Worm (Caenorhabditis elegans): ENCODE measurements around the gene fbxb-11.

Gene fbxb-11

DNA sequence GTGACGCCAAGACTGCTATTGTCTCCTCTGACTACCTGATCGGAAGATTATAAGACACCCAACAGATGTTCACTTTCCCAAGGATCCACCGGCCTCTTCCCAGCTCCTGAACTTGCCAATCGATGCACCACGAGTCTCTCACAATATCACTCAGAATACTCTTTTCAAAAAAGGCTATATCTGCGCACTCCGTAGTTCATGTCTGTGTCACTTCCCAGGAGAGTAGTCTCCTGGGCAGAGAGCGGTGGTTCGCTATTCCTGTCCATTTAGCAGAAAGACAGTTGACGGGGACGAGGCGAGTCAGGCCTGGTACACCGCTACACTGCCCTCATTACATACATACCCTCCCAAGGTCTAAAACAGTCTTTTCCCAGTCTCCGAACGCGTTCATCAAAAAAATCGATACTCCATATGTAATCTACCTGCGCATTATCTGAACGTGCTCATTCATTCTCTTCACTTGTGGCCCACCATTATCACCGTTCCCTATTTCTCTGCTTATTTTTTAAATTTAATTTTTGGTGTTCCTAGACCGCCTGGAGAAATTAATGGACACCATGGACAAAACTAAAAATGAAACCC lies 9.6 kb upstream of the fbxb-11 start, which contains the start of gene btb-6:
Gene btb-6, plus strand, starts transcription at position 532 of the 582 bp plus-strand sequence.
- no peak for TF ChIP-seq him-1 (tag; optimal IDR thresholded peaks at IDR 0.05)
- TF ChIP-seq W03F9.2 (tag; optimal IDR thresholded peaks at IDR 0.05), result no peak
- no peak for TF ChIP-seq dao-5 (tag; optimal IDR thresholded peaks at IDR 0.05)

DNA sequence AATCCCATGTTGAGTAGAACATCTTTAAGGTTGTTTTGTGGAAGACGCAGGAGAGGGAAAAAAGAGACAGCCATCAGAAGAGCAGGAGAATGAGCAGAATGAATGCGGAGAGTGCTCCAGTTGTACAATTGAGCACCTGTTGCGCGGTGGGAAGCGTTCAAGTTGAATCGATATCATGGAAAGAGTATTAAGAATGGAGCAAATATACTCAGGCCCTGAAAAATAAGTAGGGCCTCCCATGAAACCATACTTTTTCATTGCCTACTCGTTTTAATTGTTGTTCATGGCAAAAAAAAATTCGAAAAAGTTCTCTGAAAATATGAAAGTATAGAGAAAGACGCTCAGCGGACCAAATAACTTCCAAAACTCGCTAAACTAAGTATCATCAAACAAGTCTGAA lies 5.3 kb upstream of the fbxb-11 start, which contains the start of gene fbxb-48:
Gene fbxb-48, minus strand, starts transcription at position 101 of the 400 bp plus-strand sequence.
- TF ChIP-seq him-1 (tag; optimal IDR thresholded peaks at IDR 0.05) (no peak), W03F9.2 (tag; optimal IDR thresholded peaks at IDR 0.05) (no peak), dao-5 (tag; optimal IDR thresholded peaks at IDR 0.05) (no peak)

DNA sequence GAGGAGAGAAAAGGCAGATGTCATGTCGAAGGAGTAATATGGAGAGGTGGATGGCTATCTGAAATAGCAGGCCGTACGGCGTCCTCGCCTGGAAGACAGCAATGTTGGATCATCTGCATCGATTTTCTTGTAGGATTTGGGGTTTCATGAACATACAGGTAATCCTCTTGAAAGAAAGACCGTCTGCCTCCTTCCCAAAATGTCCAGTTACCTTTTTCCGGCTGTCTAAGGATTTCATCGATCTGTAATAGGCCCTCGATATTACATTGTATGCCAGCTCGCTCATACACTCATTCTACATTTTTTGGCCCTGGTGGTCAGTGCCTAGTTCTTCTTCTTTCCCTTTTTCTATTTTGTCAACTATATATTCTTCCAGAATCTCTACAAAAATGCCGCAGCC lies 2.0 kb upstream of the fbxb-11 start, which contains the start of the genes fbxb-5 and btb-8:
Gene fbxb-5, minus strand, starts transcription at position 101 of the 400 bp plus-strand sequence.
Gene btb-8, plus strand, starts transcription at position 377 of the 400 bp plus-strand sequence.
- TF ChIP-seq him-1 (tag; optimal IDR thresholded peaks at IDR 0.05), result no peak
- TF ChIP-seq dao-5 (tag; optimal IDR thresholded peaks at IDR 0.05), result no peak
- no peak for TF ChIP-seq W03F9.2 (tag; optimal IDR thresholded peaks at IDR 0.05)

DNA sequence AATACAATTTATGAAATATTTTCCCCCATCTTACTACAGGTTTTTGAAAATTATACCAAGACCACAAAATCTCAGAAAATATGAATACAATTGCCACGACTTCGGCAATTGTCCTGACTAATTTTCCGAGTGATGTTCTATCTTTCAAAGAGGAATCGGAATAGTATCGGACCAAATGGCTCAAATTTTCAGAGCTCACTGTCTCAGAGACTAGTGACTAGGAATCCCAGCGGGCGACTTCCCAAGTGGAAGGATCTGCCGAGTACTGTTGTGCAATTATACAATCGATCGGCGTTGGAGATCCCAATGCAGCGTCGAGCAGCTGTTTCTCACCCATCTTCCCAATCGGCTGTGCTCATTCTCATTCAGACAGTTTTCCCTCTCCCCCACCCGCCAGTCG lies 1.3 kb downstream of the fbxb-11 start, which contains the start of gene F45C12.17:
Gene F45C12.17, plus strand, starts transcription at position 377 of the 400 bp plus-strand sequence.
- TF ChIP-seq dao-5 (tag; optimal IDR thresholded peaks at IDR 0.05), result no peak
- TF ChIP-seq him-1 (tag; optimal IDR thresholded peaks at IDR 0.05), result no peak
- TF ChIP-seq W03F9.2 (tag; optimal IDR thresholded peaks at IDR 0.05), result no peak

DNA sequence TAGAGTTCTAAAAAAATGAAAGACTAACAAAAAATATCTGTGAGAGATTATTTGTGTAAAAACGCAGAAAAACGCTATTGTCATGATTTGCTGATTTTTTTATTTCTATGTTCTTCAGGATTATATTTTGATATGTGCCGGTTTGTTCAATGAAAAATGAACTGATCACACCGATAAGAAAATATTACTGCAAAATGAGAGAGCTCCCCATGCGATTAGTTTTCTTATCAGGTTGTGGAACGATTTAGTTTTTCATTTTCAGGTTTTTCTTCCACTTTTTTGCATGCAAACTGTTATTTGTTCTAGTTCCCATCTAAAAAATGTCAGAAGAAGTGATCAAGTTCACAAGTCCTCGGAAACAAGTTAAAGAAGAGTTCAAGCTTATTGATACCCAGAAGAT lies 3.8 kb downstream of the fbxb-11 start, which contains the start of gene btb-9:
Gene btb-9, plus strand, starts transcription at position 254 of the 400 bp plus-strand sequence.
- TF ChIP-seq W03F9.2 (tag; optimal IDR thresholded peaks at IDR 0.05), result no peak
- TF ChIP-seq dao-5 (tag; optimal IDR thresholded peaks at IDR 0.05), result no peak
- no peak for TF ChIP-seq him-1 (tag; optimal IDR thresholded peaks at IDR 0.05)

DNA sequence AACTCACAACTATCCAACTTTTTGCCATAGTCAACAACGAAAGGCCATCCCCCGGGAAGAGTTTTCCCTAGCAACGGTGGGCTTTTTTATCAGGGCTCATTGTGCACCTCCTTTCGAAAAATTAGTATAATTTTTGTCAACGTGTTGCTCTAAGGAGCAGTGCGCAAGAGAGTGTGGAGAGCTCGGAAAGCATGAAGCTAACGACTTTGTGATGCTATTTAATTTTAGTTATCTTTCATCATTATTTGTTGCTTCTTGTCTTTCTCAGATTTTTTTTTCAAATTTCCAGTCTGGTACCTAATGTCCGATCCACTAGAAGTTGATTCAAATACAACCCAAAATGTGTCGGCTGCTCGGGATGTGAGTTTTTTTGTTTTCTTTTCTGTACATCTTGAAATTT lies 5.7 kb downstream of the fbxb-11 start, which contains the start of gene ceh-81:
Gene ceh-81, plus strand, starts transcription at position 301 of the 400 bp plus-strand sequence.
- TF ChIP-seq dao-5 (tag; optimal IDR thresholded peaks at IDR 0.05) (no peak), W03F9.2 (tag; optimal IDR thresholded peaks at IDR 0.05) (no peak), him-1 (tag; optimal IDR thresholded peaks at IDR 0.05) (no peak)

DNA sequence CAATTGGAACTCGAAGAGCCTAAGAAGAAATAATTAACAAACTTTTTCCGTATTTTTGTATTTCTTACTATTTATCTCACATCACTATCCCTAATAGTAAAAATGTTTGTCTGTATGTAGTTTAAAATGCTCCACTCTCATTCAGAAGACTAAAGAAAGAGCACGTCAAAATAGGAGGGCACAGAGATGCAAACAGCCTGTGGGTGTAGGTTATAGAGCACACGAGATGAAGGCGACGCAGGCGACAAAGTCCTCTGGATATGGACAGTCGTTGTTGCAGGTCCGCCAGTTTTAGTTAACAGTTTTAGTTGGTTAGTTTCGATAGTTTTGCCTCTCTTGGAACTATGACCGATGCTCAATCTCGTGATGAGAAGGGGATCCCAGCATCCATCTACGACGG lies 7.5 kb downstream of the fbxb-11 start, which contains the start of gene ceh-82:
Gene ceh-82, plus strand, starts transcription at position 301 of the 400 bp plus-strand sequence.
- TF ChIP-seq W03F9.2 (tag; optimal IDR thresholded peaks at IDR 0.05), result no peak
- TF ChIP-seq dao-5 (tag; optimal IDR thresholded peaks at IDR 0.05), result no peak
- TF ChIP-seq him-1 (tag; optimal IDR thresholded peaks at IDR 0.05), result no peak

DNA sequence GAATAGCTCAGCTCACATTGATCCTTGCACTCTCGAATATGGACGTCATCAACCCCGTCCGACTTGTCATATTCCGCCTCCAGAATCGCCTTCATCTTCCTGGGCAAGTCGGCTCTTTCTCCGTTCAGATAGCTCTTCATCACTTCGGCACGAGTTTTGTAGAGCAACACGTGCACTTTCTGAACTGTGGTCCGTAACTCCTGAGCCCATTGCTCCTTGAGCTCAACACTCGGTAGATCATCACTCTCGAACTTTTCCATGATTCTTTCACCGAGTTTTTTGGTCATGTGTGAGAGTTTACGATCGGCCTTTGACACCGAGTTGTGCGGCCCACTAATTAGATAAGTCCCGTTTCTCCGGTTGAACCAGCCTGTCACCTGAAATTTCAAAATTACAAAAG lies 10.7 kb downstream of the fbxb-11 start:
- TF ChIP-seq him-1 (tag; optimal IDR thresholded peaks at IDR 0.05), result no peak
- no peak for TF ChIP-seq W03F9.2 (tag; optimal IDR thresholded peaks at IDR 0.05)
- TF ChIP-seq dao-5 (tag; optimal IDR thresholded peaks at IDR 0.05), result no peak

DNA sequence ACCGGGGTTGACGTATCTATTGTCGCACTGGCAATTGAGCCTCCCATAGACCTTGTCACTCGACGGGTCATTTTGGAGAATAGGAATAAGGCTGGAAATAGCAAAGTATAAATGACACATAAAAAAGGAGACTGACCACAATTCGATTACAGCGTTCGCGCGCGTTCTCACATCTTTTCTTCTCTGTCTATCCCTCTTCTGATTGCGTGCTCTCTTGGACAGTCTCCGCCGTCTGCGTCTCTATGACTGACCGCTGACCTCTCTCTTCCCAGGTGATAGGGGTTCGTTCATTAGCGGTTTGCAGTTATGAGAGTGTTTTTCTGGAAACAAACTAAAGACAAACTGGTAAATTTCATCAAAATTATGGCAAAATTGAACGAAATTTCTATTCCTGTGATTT lies 11.9 kb downstream of the fbxb-11 start, which contains the start of gene ceh-83:
Gene ceh-83, minus strand, starts transcription at position 181 of the 400 bp plus-strand sequence.
- TF ChIP-seq W03F9.2 (tag; optimal IDR thresholded peaks at IDR 0.05) (no peak), him-1 (tag; optimal IDR thresholded peaks at IDR 0.05) (no peak), dao-5 (tag; optimal IDR thresholded peaks at IDR 0.05) (no peak)

DNA sequence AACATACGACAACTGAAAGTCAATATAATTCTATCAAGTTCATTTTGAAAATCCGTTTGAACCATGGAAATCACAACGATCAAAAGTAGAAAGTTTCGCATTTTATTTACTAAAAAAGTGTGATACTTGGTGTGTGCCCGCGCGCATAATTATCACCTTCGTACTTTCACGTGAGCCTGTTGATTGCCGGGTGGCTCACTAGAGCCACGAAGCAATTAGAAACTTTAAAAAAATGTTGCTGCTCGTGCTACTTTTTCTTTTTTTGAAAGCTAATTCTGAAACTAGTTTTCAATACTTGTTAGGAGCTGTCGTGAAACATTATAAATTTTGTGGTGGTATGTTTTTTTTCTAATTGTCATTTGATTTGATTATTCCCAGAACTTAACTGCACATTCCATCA lies 14.4 kb downstream of the fbxb-11 start, which contains the start of the genes irld-9 and irld-33:
Gene irld-9, minus strand, starts transcription at position 101 of the 400 bp plus-strand sequence.
Gene irld-33, plus strand, starts transcription at position 209 of the 400 bp plus-strand sequence.
- TF ChIP-seq him-1 (tag; optimal IDR thresholded peaks at IDR 0.05) (no peak), W03F9.2 (tag; optimal IDR thresholded peaks at IDR 0.05) (no peak), dao-5 (tag; optimal IDR thresholded peaks at IDR 0.05) (no peak)

DNA sequence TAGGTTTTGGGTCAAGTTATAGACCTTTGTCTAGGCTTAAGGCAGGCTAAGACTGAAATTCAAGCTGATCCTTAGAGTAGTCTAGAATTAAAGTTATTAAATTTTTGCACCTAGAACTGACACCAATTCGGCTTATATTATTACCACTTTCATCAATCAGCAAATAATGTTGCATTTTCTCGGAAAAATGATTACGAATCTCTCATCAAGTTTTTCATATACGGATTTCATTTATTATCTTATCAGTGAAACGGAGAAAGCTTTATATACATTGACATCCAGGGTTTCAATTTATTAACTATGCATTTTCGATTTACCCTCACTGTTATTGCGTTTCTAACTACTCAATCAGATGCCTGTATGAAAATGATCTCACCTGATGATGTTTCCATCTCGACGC lies 16.8 kb downstream of the fbxb-11 start, which contains the start of gene K07G6.1:
Gene K07G6.1, plus strand, starts transcription at position 301 of the 400 bp plus-strand sequence.
- no peak for TF ChIP-seq W03F9.2 (tag; optimal IDR thresholded peaks at IDR 0.05)
- TF ChIP-seq dao-5 (tag; optimal IDR thresholded peaks at IDR 0.05), result no peak
- no peak for TF ChIP-seq him-1 (tag; optimal IDR thresholded peaks at IDR 0.05)

DNA sequence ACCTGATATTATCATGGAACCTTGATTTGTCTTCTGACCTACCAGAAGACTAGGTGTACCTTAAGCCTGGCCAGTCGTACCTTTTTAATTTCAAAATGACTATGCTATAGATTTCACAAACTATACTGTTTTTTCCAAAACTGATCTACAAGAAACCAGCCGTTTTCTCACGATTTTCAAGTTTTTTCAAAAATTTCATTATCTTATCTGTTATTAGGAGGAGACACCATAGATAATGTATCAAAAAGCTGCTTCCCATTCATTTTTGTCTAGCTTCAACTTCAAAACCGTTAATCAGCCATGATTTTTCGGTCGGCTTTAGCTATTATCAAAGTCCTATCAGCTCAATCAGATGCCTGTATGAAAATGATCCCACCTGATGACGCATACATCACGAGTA lies 18.1 kb downstream of the fbxb-11 start, which contains the start of gene F36H5.12:
Gene F36H5.12, plus strand, starts transcription at position 301 of the 400 bp plus-strand sequence.
- TF ChIP-seq W03F9.2 (tag; optimal IDR thresholded peaks at IDR 0.05), result no peak
- no peak for TF ChIP-seq dao-5 (tag; optimal IDR thresholded peaks at IDR 0.05)
- no peak for TF ChIP-seq him-1 (tag; optimal IDR thresholded peaks at IDR 0.05)

DNA sequence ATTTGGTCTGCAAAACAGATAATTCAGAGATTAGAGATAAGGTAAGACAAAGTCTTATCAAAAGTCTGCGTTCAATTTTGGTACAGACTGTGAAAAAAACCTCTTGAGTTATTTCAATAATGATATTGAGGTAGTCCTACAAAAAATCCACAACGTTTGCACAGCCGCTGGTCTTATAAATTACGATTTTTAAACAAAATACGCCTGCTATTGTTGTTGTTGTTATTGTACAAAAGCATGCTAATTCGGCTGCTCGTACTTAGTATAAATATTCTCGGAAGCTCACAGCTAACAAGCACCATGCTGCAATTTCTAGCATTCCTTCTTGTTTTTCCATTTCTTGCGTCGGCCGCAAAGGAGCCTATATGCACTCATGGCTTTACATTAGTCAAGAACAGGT lies 19.8 kb downstream of the fbxb-11 start, which contains the start of gene clec-19:
Gene clec-19, plus strand, starts transcription at position 301 of the 400 bp plus-strand sequence.
- TF ChIP-seq W03F9.2 (tag; optimal IDR thresholded peaks at IDR 0.05) (no peak), him-1 (tag; optimal IDR thresholded peaks at IDR 0.05) (no peak), dao-5 (tag; optimal IDR thresholded peaks at IDR 0.05) (no peak)

DNA sequence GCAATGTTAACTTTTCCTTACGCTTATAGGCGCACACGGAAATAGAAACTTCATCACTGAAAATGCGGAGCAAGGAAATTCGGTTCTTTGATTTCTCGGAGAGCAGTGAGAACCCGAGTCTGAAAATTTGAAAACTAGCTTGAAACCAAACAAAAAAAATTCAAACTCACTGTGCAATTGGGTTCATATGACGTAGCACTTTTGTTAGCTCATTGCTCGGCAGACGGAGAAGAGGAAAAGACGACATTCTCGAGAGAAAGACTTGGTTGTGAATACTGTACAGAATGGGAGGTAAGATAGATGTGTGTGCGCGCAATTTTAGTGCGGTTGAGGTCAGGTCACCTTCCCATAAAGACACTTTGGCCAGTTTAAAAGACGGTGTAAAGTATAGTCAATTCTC lies 26.0 kb downstream of the fbxb-11 start, which contains the start of the genes F36H5.13 and F36H5.8:
Gene F36H5.13, minus strand, starts transcription at position 101 of the 400 bp plus-strand sequence.
Gene F36H5.8, minus strand, starts transcription at position 274 of the 400 bp plus-strand sequence.
- TF ChIP-seq him-1 (tag; optimal IDR thresholded peaks at IDR 0.05) (no peak), W03F9.2 (tag; optimal IDR thresholded peaks at IDR 0.05) (no peak), dao-5 (tag; optimal IDR thresholded peaks at IDR 0.05) (no peak)

All from whole organism, L4/young adult.